Fruit fly (Drosophila melanogaster) whole organism: ENCODE measurements around the gene CG33723.

Experiments used
- Dll ChIP-seq: fragments of >200 bp; optimal IDR thresholded peaks from 2 replicates; lab custom pipeline; 2017
- EcR ChIP-seq, 2 experiments: fragments of >200 bp; optimal IDR thresholded peaks; 2 replicates each; lab custom pipeline; 2017; ENCODE audit warnings: missing biosample characterization in 2 of 2, missing genetic modification characterization in 2 of 2, missing genetic modification reagents in 2 of 2

dm6 chr2L:9449257-9449972 lies 8.9 kb upstream of the CG33723 start:
- TF ChIP-seq EcR (GFP tag; optimal IDR thresholded peaks at IDR 0.05; lab: Kevin White, UChicago) (no peak), Dll (no peak)
